Fruit fly (Drosophila melanogaster): ENCODE data around the gene cib.
A peak's percentile ranks its signal among the peaks of the same experiment; 100 is the strongest.

Gene cib

DNA sequence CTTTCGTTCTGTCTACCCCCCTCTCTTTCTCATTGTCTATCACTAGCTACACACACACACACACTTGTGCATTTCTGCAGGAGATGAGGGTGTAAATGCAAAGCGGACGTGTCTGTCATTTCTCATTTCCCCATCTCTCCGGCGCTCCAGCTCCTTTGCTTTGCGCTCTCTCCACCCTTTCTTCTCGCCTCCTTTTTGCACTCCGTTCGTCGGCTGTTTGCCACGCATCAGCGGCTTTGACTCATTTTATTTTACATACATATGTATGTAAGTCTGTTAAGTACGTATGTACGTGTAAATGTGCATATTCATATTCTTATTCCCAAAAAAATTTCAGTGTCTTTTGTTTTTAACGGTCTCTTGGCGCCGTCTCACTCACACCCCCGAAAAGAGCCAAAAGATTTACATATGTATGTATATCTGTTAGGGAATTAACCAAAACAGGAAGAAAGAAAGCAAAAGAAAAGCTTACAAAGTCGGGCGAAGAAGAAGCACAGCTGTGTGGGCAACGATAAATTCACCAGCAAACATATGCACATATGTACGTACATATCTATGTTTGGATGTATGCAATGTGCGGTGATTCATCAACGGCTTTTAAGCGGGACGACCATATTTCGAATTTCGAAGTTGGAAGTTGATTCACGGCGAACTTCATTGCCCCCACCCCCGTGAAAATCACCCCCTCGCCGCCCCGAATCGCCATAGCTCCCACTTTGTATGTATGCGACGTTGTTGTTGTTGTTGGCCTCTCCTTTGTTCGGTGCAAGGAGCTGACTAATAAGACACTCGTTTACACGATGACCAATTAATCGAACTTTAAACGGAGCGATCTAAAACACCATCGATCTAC, 1.6 kb downstream of the cib start (continued):
- TF ChIP-seq CG1024 (GFP tag; IDR thresholded peaks at IDR 0.05) (no peak), bowl (GFP tag; IDR thresholded peaks at IDR 0.05) (no peak), CG13775 (GFP tag; optimal IDR thresholded peaks at IDR 0.05) (no peak), CG7839 (tag; optimal IDR thresholded peaks at IDR 0.05) (no peak), CG15601 (tag; optimal IDR thresholded peaks at IDR 0.05) (no peak), CG30431 (GFP tag; optimal IDR thresholded peaks at IDR 0.05) (no peak), bsh (GFP tag; optimal IDR thresholded peaks at IDR 0.05) (no peak), CG18011 (GFP tag; optimal IDR thresholded peaks at IDR 0.05) (peak; percentile 67), CG8924 (tag; optimal IDR thresholded peaks at IDR 0.05) (no peak), sens-2 (GFP tag; IDR thresholded peaks at IDR 0.05) (no peak), gem (tag; optimal IDR thresholded peaks at IDR 0.05) (no peak), insv (GFP tag; optimal IDR thresholded peaks at IDR 0.05) (no peak), Mes4 (GFP tag; optimal IDR thresholded peaks at IDR 0.05) (no peak), nau (GFP tag; optimal IDR thresholded peaks at IDR 0.05) (no peak), oc (tag; optimal IDR thresholded peaks at IDR 0.05) (peak; percentile 1), CG7372 (GFP tag; IDR thresholded peaks at IDR 0.05) (no peak), CG16815 (GFP tag; optimal IDR thresholded peaks at IDR 0.05) (no peak), bab2 (GFP tag; optimal IDR thresholded peaks at IDR 0.05) (no peak), CG15514 (GFP tag; optimal IDR thresholded peaks at IDR 0.05) (no peak), stwl (tag; optimal IDR thresholded peaks at IDR 0.05) (no peak), HmgZ (tag; optimal IDR thresholded peaks at IDR 0.05) (no peak), CG11695 (GFP tag; IDR thresholded peaks at IDR 0.05) (no peak), CG11398 (GFP tag; optimal IDR thresholded peaks at IDR 0.05) (no peak), Deaf1 (tag; optimal IDR thresholded peaks at IDR 0.05) (no peak), CG13296 (GFP tag; optimal IDR thresholded peaks at IDR 0.05) (no peak), br (optimal IDR thresholded peaks at IDR 0.05) (no peak), dati (GFP tag; IDR thresholded peaks at IDR 0.05) (no peak), tup (GFP tag; optimal IDR thresholded peaks at IDR 0.05) (no peak), org-1 (GFP tag; optimal IDR thresholded peaks at IDR 0.05) (no peak), exex (tag; optimal IDR thresholded peaks at IDR 0.05) (no peak), sqz (GFP tag; optimal IDR thresholded peaks at IDR 0.05) (peak; percentile 0), ara (GFP tag; IDR thresholded peaks at IDR 0.05) (no peak), CG12659 (GFP tag; optimal IDR thresholded peaks at IDR 0.05) (no peak), Sry-β (GFP tag; optimal IDR thresholded peaks at IDR 0.05) (no peak), Fer3 (tag; optimal IDR thresholded peaks at IDR 0.05) (no peak)

DNA sequence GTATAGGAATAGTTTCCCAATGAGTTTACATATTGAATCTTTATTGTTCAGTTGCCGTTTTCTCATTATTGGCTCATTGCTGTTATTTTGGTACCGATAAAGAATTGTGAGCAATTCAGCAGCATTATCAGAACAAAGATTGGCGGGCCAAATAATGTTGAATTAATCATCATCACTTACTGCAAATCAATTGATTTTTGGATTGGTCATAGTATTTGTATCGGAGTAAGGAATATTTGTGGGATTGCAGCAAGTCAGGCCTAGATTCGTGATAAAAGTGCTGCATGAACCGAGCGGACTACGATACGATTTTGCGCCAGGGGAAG, 2.2 kb downstream of the cib start:
- TF ChIP-seq CG14441 (GFP tag; IDR thresholded peaks at IDR 0.05) = no peak
- TF ChIP-seq exex (tag; optimal IDR thresholded peaks at IDR 0.05) = peak; percentile 12
- peak; percentile 42; the same call in 1 of the 2 replicates for TF ChIP-seq Drgx (GFP tag; IDR thresholded peaks at IDR 0.05)
- TF ChIP-seq nom (GFP tag; optimal IDR thresholded peaks at IDR 0.05) = peak; percentile 34
